Fruit fly (Drosophila melanogaster) whole organism, wandering third instar larva: ENCODE measurements around the gene dpy.

Experiments used
- Abd-B ChIP-seq: fragments of >200 bp; optimal IDR thresholded peaks from 2 replicates; lab custom pipeline; 2017; ENCODE audit warnings: missing biosample characterization, missing genetic modification characterization
- CG9705 ChIP-seq: fragments of 200-800 bp; sonication (Bioruptor generic); optimal IDR thresholded peaks from 2 replicates; lab custom pipeline; 2018; ENCODE audit warnings: missing biosample characterization, mild to moderate bottlenecking, missing genetic modification characterization
- CrebA ChIP-seq: fragments of 200-800 bp; sonication (Bioruptor generic); optimal IDR thresholded peaks from 2 replicates; lab custom pipeline; 2016; ENCODE audit warnings: missing biosample characterization, mild to moderate bottlenecking, missing genetic modification characterization, borderline replicate concordance
- Dfd ChIP-seq: fragments of >200 bp; optimal IDR thresholded peaks from 2 replicates; lab custom pipeline; 2017; ENCODE audit warnings: missing biosample characterization, missing genetic modification characterization
- Dif ChIP-seq: fragments of 200-275, 200-300 bp; sonication (Bioruptor generic); optimal IDR thresholded peaks from 2 replicates; lab custom pipeline; 2018; ENCODE audit warnings: missing biosample characterization, missing genetic modification characterization; ENCODE audit not compliant: partially characterized antibody
- GATAd ChIP-seq: sonication (Bioruptor generic); optimal IDR thresholded peaks from 2 replicates; lab custom pipeline; 2016; ENCODE audit warnings: missing biosample characterization, missing genetic modification characterization
- HLH106 ChIP-seq: fragments of 200-800 bp; optimal IDR thresholded peaks from 3 replicates; lab custom pipeline; 2019; ENCODE audit warnings: missing biosample characterization, mild to moderate bottlenecking, missing genetic modification characterization, moderate library complexity
- Hnf4 ChIP-seq: fragments of 200-800 bp; sonication (Bioruptor generic); optimal IDR thresholded peaks from 2 replicates; lab custom pipeline; 2016; ENCODE audit warnings: missing biosample characterization, mild to moderate bottlenecking, missing genetic modification characterization
- Hr83 ChIP-seq: fragments of 200-300 bp; sonication (Bioruptor generic); optimal IDR thresholded peaks from 2 replicates; lab custom pipeline; 2016; ENCODE audit warnings: missing biosample characterization, mild to moderate bottlenecking, missing genetic modification characterization, moderate library complexity; ENCODE audit not compliant: poor library complexity, severe bottlenecking
- Jra ChIP-seq: sonication (Bioruptor generic); optimal IDR thresholded peaks from 2 replicates; lab custom pipeline; 2016; ENCODE audit warnings: missing biosample characterization, missing genetic modification characterization
- Myc ChIP-seq: fragments of >200 bp; optimal IDR thresholded peaks from 2 replicates; lab custom pipeline; 2017
- N ChIP-seq: fragments of >200 bp; optimal IDR thresholded peaks from 2 replicates; lab custom pipeline; 2018; ENCODE audit warnings: missing biosample characterization, missing external identifiers, missing genetic modification characterization
- Rel ChIP-seq, 2 experiments: fragments of 200-800 bp; sonication (Bioruptor generic) in 1 of 2; optimal IDR thresholded peaks; 2 replicates in 1 of 2; 3 replicates in 1 of 2; lab custom pipeline; 2016 to 2019; ENCODE audit warnings: mild to moderate bottlenecking in 2 of 2, missing biosample characterization in 2 of 2, missing genetic modification characterization in 2 of 2, moderate library complexity in 1 of 2
- Vsx2 ChIP-seq: fragments of 200-300, 225-300 bp; sonication (Bioruptor generic); optimal IDR thresholded peaks from 2 replicates; lab custom pipeline; 2018; ENCODE audit warnings: missing biosample characterization, missing genetic modification characterization; ENCODE audit not compliant: partially characterized antibody
- br ChIP-seq: fragments of 200-800 bp; sonication (Bioruptor generic); optimal IDR thresholded peaks from 2 replicates; lab custom pipeline; 2016; ENCODE audit warnings: missing biosample characterization, missing genetic modification characterization
- brk ChIP-seq: fragments of 200-800 bp; sonication (Bioruptor generic); optimal IDR thresholded peaks from 2 replicates; lab custom pipeline; 2016; ENCODE audit warnings: missing biosample characterization, mild to moderate bottlenecking, missing genetic modification characterization
- dl ChIP-seq, 2 experiments: fragments of 175-275, 200-275 bp in 1 of 2; fragments of 200-275 bp in 1 of 2; sonication (Bioruptor generic); optimal IDR thresholded peaks; lab custom pipeline; 2018; ENCODE audit warnings: mild to moderate bottlenecking in 2 of 2, missing biosample characterization in 2 of 2, missing genetic modification characterization in 2 of 2, moderate library complexity in 2 of 2; ENCODE audit not compliant: partially characterized antibody in 2 of 2, insufficient read depth in 1 of 2
- dmrt93B ChIP-seq: fragments of 200-800 bp; sonication (Bioruptor generic); optimal IDR thresholded peaks from 2 replicates; lab custom pipeline; 2018; ENCODE audit warnings: missing biosample characterization, mild to moderate bottlenecking, missing genetic modification characterization
- dsf ChIP-seq: sonication (Bioruptor generic); optimal IDR thresholded peaks from 2 replicates; lab custom pipeline; 2016; ENCODE audit warnings: missing biosample characterization, missing genetic modification characterization, borderline replicate concordance
- ey ChIP-seq: fragments of 200-800 bp; sonication (Bioruptor generic); optimal IDR thresholded peaks from 2 replicates; lab custom pipeline; 2016; ENCODE audit warnings: missing biosample characterization, missing genetic modification characterization
- foxo ChIP-seq, 2 experiments: fragments of 200-800 bp; sonication (Bioruptor generic); optimal IDR thresholded peaks; 2 replicates in 1 of 2; 3 replicates in 1 of 2; lab custom pipeline; 2016 to 2017; ENCODE audit warnings: missing biosample characterization in 2 of 2, missing genetic modification characterization in 2 of 2
- fru ChIP-seq: fragments of 200-800 bp; sonication (Bioruptor generic); optimal IDR thresholded peaks from 3 replicates; lab custom pipeline; 2016; ENCODE audit warnings: missing biosample characterization, mild to moderate bottlenecking, missing genetic modification characterization
- h ChIP-seq: fragments of 200-800 bp; sonication (Bioruptor generic); optimal IDR thresholded peaks from 3 replicates; lab custom pipeline; 2016; ENCODE audit warnings: missing biosample characterization, mild to moderate bottlenecking, missing genetic modification characterization
- jim ChIP-seq: fragments of 175-275, 200-325 bp; sonication (Bioruptor generic); optimal IDR thresholded peaks from 2 replicates; lab custom pipeline; 2016; ENCODE audit warnings: missing biosample characterization, mild to moderate bottlenecking, missing genetic modification characterization
- lola ChIP-seq: fragments of >200 bp; optimal IDR thresholded peaks from 2 replicates; lab custom pipeline; 2017; ENCODE audit warnings: missing biosample characterization, missing genetic modification characterization
- psq ChIP-seq: fragments of 200-800 bp; sonication (Bioruptor generic); optimal IDR thresholded peaks from 3 replicates; lab custom pipeline; 2017; ENCODE audit warnings: missing biosample characterization, mild to moderate bottlenecking, missing genetic modification characterization, moderate library complexity
- rgr ChIP-seq: fragments of 200-800 bp; sonication (Bioruptor generic); optimal IDR thresholded peaks from 3 replicates; lab custom pipeline; 2016; ENCODE audit warnings: missing biosample characterization, mild to moderate bottlenecking, missing genetic modification characterization
- sv ChIP-seq: fragments of 200-800 bp; sonication (Bioruptor generic); optimal IDR thresholded peaks from 3 replicates; lab custom pipeline; 2016; ENCODE audit warnings: missing biosample characterization, missing genetic modification characterization
- tai ChIP-seq: sonication (Bioruptor generic); optimal IDR thresholded peaks from 2 replicates; lab custom pipeline; 2016; ENCODE audit warnings: missing biosample characterization, missing genetic modification characterization
- usp ChIP-seq: fragments of >200 bp; optimal IDR thresholded peaks from 2 replicates; lab custom pipeline; 2017; ENCODE audit warnings: missing biosample characterization, missing genetic modification characterization
- woc ChIP-seq: sonication (Bioruptor generic); optimal IDR thresholded peaks from 2 replicates; lab custom pipeline; 2016; ENCODE audit warnings: missing biosample characterization, mild to moderate bottlenecking, missing genetic modification characterization

Gene dpy

DNA sequence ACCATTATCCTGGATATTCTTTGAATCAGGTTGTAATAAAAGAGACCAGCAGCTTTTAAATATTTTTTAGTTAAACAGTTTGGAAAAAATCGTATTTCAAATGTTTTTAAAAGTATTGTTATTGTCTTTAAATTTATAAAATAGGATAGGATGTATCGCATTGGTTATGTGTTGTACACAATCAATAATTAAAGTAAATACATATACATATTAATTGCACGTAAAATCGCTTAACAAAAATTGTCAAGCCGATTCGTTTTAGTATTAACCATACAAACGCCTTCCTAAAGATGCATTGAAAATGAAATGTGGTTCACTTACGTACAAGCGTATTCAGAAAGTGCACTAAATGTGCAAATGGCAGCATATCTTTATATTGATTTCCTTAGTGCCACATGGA is 32.7 kb upstream of the dpy start, which contains the start of gene CG43798:
Gene CG43798 (plus strand): TSS at position 301 of the 400 bp plus-strand sequence.
- TF ChIP-seq tai (GFP tag; lab: Kevin White, UChicago): no peak
- no peak for TF ChIP-seq sv
- TF ChIP-seq psq (GFP tag; lab: Kevin White, UChicago): no peak
- TF ChIP-seq Abd-B (GFP tag; lab: Kevin White, UChicago): no peak
- TF ChIP-seq Jra (GFP tag; lab: Kevin White, UChicago): no peak
- TF ChIP-seq Myc (lab: Kevin White, UChicago): no peak
- no peak for TF ChIP-seq jim (GFP tag; lab: Kevin White, UChicago)
- TF ChIP-seq foxo (GFP tag; optimal IDR thresholded peaks at IDR 0.05; lab: Kevin White, UChicago): no peak

- TF ChIP-seq GATAd: no peak
- no peak for TF ChIP-seq Vsx2 (GFP tag; lab: Kevin White, UChicago)
- TF ChIP-seq Abd-B (GFP tag; lab: Kevin White, UChicago): no peak
- TF ChIP-seq ey (GFP tag; lab: Kevin White, UChicago): no peak
- no peak for TF ChIP-seq lola
- TF ChIP-seq dl (GFP tag; optimal IDR thresholded peaks at IDR 0.05; lab: Kevin White, UChicago; ENCODE audit: insufficient read depth in 1 of 2, partially characterized antibody in 2 of 2): no peak
- TF ChIP-seq jim (GFP tag; lab: Kevin White, UChicago): no peak
- TF ChIP-seq, all 38 proteins: peak for 0
These were observed 28.6 kb upstream of the dpy start, which contains the start of gene CG15635 for dm6 chr2L:4642672-4643071. TSS of gene CG15635 (plus strand) at chr2L:4642972.

- no peak for TF ChIP-seq lola
- TF ChIP-seq dmrt93B: no peak
- no peak for TF ChIP-seq sv
- TF ChIP-seq h: no peak
- TF ChIP-seq fru (GFP tag; lab: Kevin White, UChicago): no peak
- TF ChIP-seq ey (GFP tag; lab: Kevin White, UChicago): no peak
- no peak for TF ChIP-seq dsf (GFP tag; lab: Kevin White, UChicago)
- no peak for TF ChIP-seq Dfd
- no peak for TF ChIP-seq HLH106 (tag; lab: Kevin White, UChicago)
- no peak for TF ChIP-seq tai (GFP tag; lab: Kevin White, UChicago)
- no peak for TF ChIP-seq br
- no peak for TF ChIP-seq N (GFP tag; lab: Kevin White, UChicago)
These were observed 26.9 kb upstream of the dpy start, which contains the start of gene BG642163 for dm6 chr2L:4640996-4641395. TSS of gene BG642163 (plus strand) at chr2L:4641296.

- TF ChIP-seq CG9705 (GFP tag; lab: Kevin White, UChicago) (no peak), HLH106 (tag; lab: Kevin White, UChicago) (no peak), CrebA (GFP tag; lab: Kevin White, UChicago) (no peak), Vsx2 (GFP tag; lab: Kevin White, UChicago) (no peak), Myc (lab: Kevin White, UChicago) (no peak), dl (GFP tag; optimal IDR thresholded peaks at IDR 0.05; lab: Kevin White, UChicago; ENCODE audit: insufficient read depth in 1 of 2, partially characterized antibody in 2 of 2) (no peak), Hr83 (GFP tag; lab: Kevin White, UChicago) (no peak), foxo (GFP tag; optimal IDR thresholded peaks at IDR 0.05; lab: Kevin White, UChicago) (peak in 1 of 2 experiments; percentile 29), Dif (GFP tag; lab: Kevin White, UChicago) (no peak), lola (no peak), ey (GFP tag; lab: Kevin White, UChicago) (peak; percentile 11), usp (GFP tag; lab: Kevin White, UChicago) (no peak), Hnf4 (GFP tag; lab: Kevin White, UChicago) (no peak), brk (GFP tag; lab: Kevin White, UChicago) (no peak), GATAd (no peak), rgr (GFP tag; lab: Kevin White, UChicago) (peak; percentile 19), h (peak; percentile 33), Rel (GFP tag; optimal IDR thresholded peaks at IDR 0.05; lab: Kevin White, UChicago) (no peak), Rel (tag; optimal IDR thresholded peaks at IDR 0.05; lab: Kevin White, UChicago) (no peak), N (GFP tag; lab: Kevin White, UChicago) (no peak), psq (GFP tag; lab: Kevin White, UChicago) (no peak), fru (GFP tag; lab: Kevin White, UChicago) (peak; percentile 20), dmrt93B (no peak), woc (peak; percentile 12)
These were observed 21.3 kb upstream of the dpy start for dm6 chr2L:4635376-4635775.
